ENCODE assay signal across 3 fruit fly cellular contexts in genomic region chr3L:14980038-14980437, dm6.
TF ChIP-seq lines count a peak whose summit lies in the region.

No protein-coding gene starts in this region.

- TF ChIP-seq CTCF in whole organism, embryonic (GFP tag; optimal IDR thresholded peaks at IDR 0.05; lab: Kevin White, UChicago): no peak

TF ChIP-seq in whole organism, embryonic, 481 proteins besides CTCF, POLR2A, EP300 and RAD21:
- TF ChIP-seq chm (GFP tag; IDR thresholded peaks at IDR 0.05; lab: Robert Waterston, UW) (0 out of 2 replicates have a peak, but pooled peaks have one; percentile 47), D (optimal IDR thresholded peaks at IDR 0.05; lab: Kevin White, UChicago) (peak; percentile 64), D (GFP tag; optimal IDR thresholded peaks at IDR 0.05; lab: Kevin White, UChicago) (no peak), CG4328 (GFP tag; optimal IDR thresholded peaks at IDR 0.05; lab: Kevin White, UChicago) (no peak)

TF ChIP-seq in whole organism, prepupa, 60 proteins besides CTCF, POLR2A, EP300 and RAD21:
- no peak for TF ChIP-seq CG15336 (GFP tag; IDR thresholded peaks at IDR 0.05; lab: Robert Waterston, UW)
- TF ChIP-seq svp (GFP tag; lab: Kevin White, UChicago): peak; percentile 36

TF ChIP-seq in whole organism, pupa, 21 proteins besides CTCF, POLR2A, EP300 and RAD21:
- TF ChIP-seq CG13204 (GFP tag; optimal IDR thresholded peaks at IDR 0.05; lab: Kevin White, UChicago): no peak
- peak; percentile 66 for TF ChIP-seq EcR (GFP tag; optimal IDR thresholded peaks at IDR 0.05; lab: Kevin White, UChicago)
TF ChIP-seq in whole organism, pupa: peak in this region for 1.
